Fruit fly (Drosophila melanogaster): Measurements from ENCODE around the gene CG6051.
A peak's percentile ranks its signal among the peaks of the same experiment; 100 is the strongest.

dm6 chr3R:27135692-27136641 is 14.9 kb downstream of the CG6051 start:
- TF ChIP-seq CG6792 (GFP tag; optimal IDR thresholded peaks at IDR 0.05): peak; percentile 77
- TF ChIP-seq CG11902 (GFP tag; optimal IDR thresholded peaks at IDR 0.05): no peak
- peak; percentile 58 for TF ChIP-seq Smox (GFP tag; optimal IDR thresholded peaks at IDR 0.05)
- TF ChIP-seq Blimp-1 (GFP tag; optimal IDR thresholded peaks at IDR 0.05): peak; percentile 22
